Fruit fly (Drosophila melanogaster): ENCODE data around the gene REPTOR.

Gene REPTOR

dm6 chr3R:24572540-24573043 lies 10.1 kb downstream of the REPTOR start (continued):
- TF ChIP-seq ato (GFP tag; IDR thresholded peaks at IDR 0.05; ENCODE audit: partially characterized antibody): no peak
- peak; percentile 97 for TF ChIP-seq CG18476 (GFP tag; optimal IDR thresholded peaks at IDR 0.05)
- peak; percentile 93 for TF ChIP-seq pnt (GFP tag; optimal IDR thresholded peaks at IDR 0.05)
- peak; percentile 94 for TF ChIP-seq CG8765 (GFP tag; IDR thresholded peaks at IDR 0.05)
- TF ChIP-seq CG13624 (GFP tag; optimal IDR thresholded peaks at IDR 0.05): peak; percentile 99
- TF ChIP-seq Usf (GFP tag; optimal IDR thresholded peaks at IDR 0.05): peak; percentile 83
- TF ChIP-seq peb (GFP tag; IDR thresholded peaks at IDR 0.05): peak; percentile 94
- TF ChIP-seq chif (GFP tag; optimal IDR thresholded peaks at IDR 0.05): peak; percentile 95 to 96
- TF ChIP-seq CG8944 (GFP tag; optimal IDR thresholded peaks at IDR 0.05): peak; percentile 90
- TF ChIP-seq CG10366 (GFP tag; IDR thresholded peaks at IDR 0.05): peak; percentile 99
- TF ChIP-seq danr (GFP tag; IDR thresholded peaks at IDR 0.05): peak; percentile 95
- peak; percentile 90 for TF ChIP-seq CG1603 (tag; optimal IDR thresholded peaks at IDR 0.05)
- peak; percentile 97 for TF ChIP-seq Nf-YA (GFP tag; IDR thresholded peaks at IDR 0.05)
- peak; percentile 88; the same call in 2 of the 3 replicates for TF ChIP-seq CG11560 (tag; IDR thresholded peaks at IDR 0.05)
- peak; percentile 95 for TF ChIP-seq Ssrp (tag; optimal IDR thresholded peaks at IDR 0.05)
- TF ChIP-seq CG30020 (tag; optimal IDR thresholded peaks at IDR 0.05): peak; percentile 77
- TF ChIP-seq hth (optimal IDR thresholded peaks at IDR 0.05): no peak
- TF ChIP-seq salm (tag; optimal IDR thresholded peaks at IDR 0.05): peak; percentile 94
- peak; percentile 90 for TF ChIP-seq CG8290 (GFP tag; optimal IDR thresholded peaks at IDR 0.05)
- TF ChIP-seq CG8290 (tag; optimal IDR thresholded peaks at IDR 0.05): peak; percentile 62 to 92
- TF ChIP-seq CG9727 (GFP tag; optimal IDR thresholded peaks at IDR 0.05): peak; percentile 97
- peak; percentile 97 for TF ChIP-seq CG17568 (GFP tag; optimal IDR thresholded peaks at IDR 0.05)
- TF ChIP-seq crp (GFP tag; optimal IDR thresholded peaks at IDR 0.05): peak in 1 of 2 experiments; percentile 77
- peak; percentile 97 for TF ChIP-seq CrebB (tag; optimal IDR thresholded peaks at IDR 0.05)
- peak; percentile 90 for TF ChIP-seq NK7.1 (GFP tag; optimal IDR thresholded peaks at IDR 0.05)
- TF ChIP-seq sens (GFP tag): peak; percentile 100
- peak; percentile 97 for TF ChIP-seq gro (GFP tag; optimal IDR thresholded peaks at IDR 0.05)
- TF ChIP-seq sna (GFP tag; IDR thresholded peaks at IDR 0.05; ENCODE audit: partially characterized antibody): no peak
- peak; percentile 99 for TF ChIP-seq ci (GFP tag; IDR thresholded peaks at IDR 0.05)
- TF ChIP-seq mirr (GFP tag; optimal IDR thresholded peaks at IDR 0.05): peak; percentile 94
- no peak for TF ChIP-seq CG2129 (GFP tag; IDR thresholded peaks at IDR 0.05; ENCODE audit: partially characterized antibody)
- TF ChIP-seq PHDP (tag; optimal IDR thresholded peaks at IDR 0.05): peak; percentile 99
- TF ChIP-seq CG9437 (GFP tag; optimal IDR thresholded peaks at IDR 0.05): peak; percentile 91
- TF ChIP-seq ro (GFP tag; IDR thresholded peaks at IDR 0.05): peak; percentile 95
- TF ChIP-seq CG13424 (tag; optimal IDR thresholded peaks at IDR 0.05): peak; percentile 98
- peak; percentile 80 for TF ChIP-seq sima (GFP tag; optimal IDR thresholded peaks at IDR 0.05)
- peak; percentile 92 for TF ChIP-seq Hmx (GFP tag; optimal IDR thresholded peaks at IDR 0.05)
- peak; percentile 96 for TF ChIP-seq CG9817 (tag; optimal IDR thresholded peaks at IDR 0.05)
- TF ChIP-seq Hey (tag; optimal IDR thresholded peaks at IDR 0.05): peak; percentile 69
- TF ChIP-seq Sox102F (GFP tag; optimal IDR thresholded peaks at IDR 0.05): peak; percentile 98
- peak; percentile 99 for TF ChIP-seq Fer1 (GFP tag; optimal IDR thresholded peaks at IDR 0.05)
- peak; percentile 99 for TF ChIP-seq CG12391 (tag; optimal IDR thresholded peaks at IDR 0.05)
- peak; percentile 98 for TF ChIP-seq Fer3 (tag; optimal IDR thresholded peaks at IDR 0.05)
- TF ChIP-seq zen (tag; optimal IDR thresholded peaks at IDR 0.05): peak; percentile 91
- peak; percentile 96 for TF ChIP-seq Hr3 (GFP tag; optimal IDR thresholded peaks at IDR 0.05)
- peak; percentile 92 for TF ChIP-seq ERR (GFP tag; optimal IDR thresholded peaks at IDR 0.05)
- TF ChIP-seq Hmr (GFP tag; optimal IDR thresholded peaks at IDR 0.05): peak; percentile 99
- TF ChIP-seq Mad (GFP tag; optimal IDR thresholded peaks at IDR 0.05): peak; percentile 96
- TF ChIP-seq corto (GFP tag; optimal IDR thresholded peaks at IDR 0.05): peak; percentile 99
- TF ChIP-seq hbn (GFP tag; IDR thresholded peaks at IDR 0.05; ENCODE audit: partially characterized antibody): no peak
- peak; percentile 99 for TF ChIP-seq zfh1 (GFP tag; IDR thresholded peaks at IDR 0.05)
